Fruit fly (Drosophila melanogaster) whole organism, embryonic: ENCODE results near the gene Ugt36F1.

Experiments used
- Asciz ChIP-seq: fragments of 200-800 bp; sonication (Bioruptor generic); optimal IDR thresholded peaks from 2 replicates; lab custom pipeline; 2017; ENCODE audit warnings: missing biosample characterization, mild to moderate bottlenecking, missing genetic modification characterization, missing genetic modification reagents
- Atf-2 ChIP-seq: fragments of 200-800 bp; sonication (Bioruptor generic); optimal IDR thresholded peaks from 2 replicates; lab custom pipeline; 2016; ENCODE audit warnings: missing biosample characterization, missing genetic modification characterization
- Atf3 ChIP-seq: fragments of 200-800 bp; sonication (Bioruptor generic); optimal IDR thresholded peaks from 3 replicates; lab custom pipeline; 2016; ENCODE audit warnings: missing biosample characterization, missing genetic modification characterization
- B-H2 ChIP-seq: fragments of 200-800 bp; sonication (Bioruptor generic); optimal IDR thresholded peaks from 2 replicates; lab custom pipeline; 2018; ENCODE audit warnings: missing biosample characterization, mild to moderate bottlenecking, missing genetic modification characterization
- CG10147 ChIP-seq: fragments of 200-800 bp; sonication (Bioruptor generic); optimal IDR thresholded peaks from 2 replicates; lab custom pipeline; 2019; ENCODE audit warnings: missing biosample characterization, mild to moderate bottlenecking, missing genetic modification characterization, moderate library complexity
- CG10267 ChIP-seq: fragments of 200-800 bp; sonication (Bioruptor generic); optimal IDR thresholded peaks from 2 replicates; lab custom pipeline; 2018; ENCODE audit warnings: missing biosample characterization, mild to moderate bottlenecking, missing genetic modification characterization, moderate library complexity
- CG10959 ChIP-seq: fragments of 200-800 bp; sonication (Bioruptor generic); IDR thresholded peaks from 2 replicates; pipeline ENCODE4 v1.3.6; 2022; ENCODE audit warnings: missing biosample characterization, missing genetic modification characterization
- CG12236 ChIP-seq: fragments of 200-800 bp; sonication (Bioruptor generic); optimal IDR thresholded peaks from 2 replicates; lab custom pipeline; 2016; ENCODE audit warnings: missing biosample characterization, missing genetic modification characterization
- CG13123 ChIP-seq: fragments of 200-800 bp; sonication (Bioruptor generic); optimal IDR thresholded peaks from 2 replicates; lab custom pipeline; 2016; ENCODE audit warnings: missing biosample characterization, missing genetic modification characterization
- CG13424 ChIP-seq: fragments of 200-800 bp; sonication (Bioruptor generic); optimal IDR thresholded peaks from 2 replicates; lab custom pipeline; 2019; ENCODE audit warnings: missing biosample characterization, mild to moderate bottlenecking, missing genetic modification characterization, moderate library complexity
- CG15514 ChIP-seq: fragments of 200-800 bp; sonication (Bioruptor generic); optimal IDR thresholded peaks from 3 replicates; lab custom pipeline; 2017; ENCODE audit warnings: missing biosample characterization, missing genetic modification characterization, mild to moderate bottlenecking, moderate library complexity, missing genetic modification reagents
- CG1832 ChIP-seq: fragments of 200-800 bp; sonication (Bioruptor generic); optimal IDR thresholded peaks from 2 replicates; lab custom pipeline; 2017; ENCODE audit warnings: missing biosample characterization, mild to moderate bottlenecking, missing genetic modification characterization, inconsistent platforms
- CG2129 ChIP-seq: fragments of 200-800 bp; sonication (Bioruptor generic); IDR thresholded peaks from 2 replicates; pipeline ENCODE4 v1.3.6; 2022; ENCODE audit warnings: missing biosample characterization, missing genetic modification characterization; ENCODE audit not compliant: partially characterized antibody
- CG3407 ChIP-seq: fragments of 200-800 bp; sonication (Bioruptor generic); optimal IDR thresholded peaks from 2 replicates; lab custom pipeline; 2018; ENCODE audit warnings: missing biosample characterization, mild to moderate bottlenecking, missing genetic modification characterization
- CG4328 ChIP-seq: fragments of 200-800 bp; sonication (Bioruptor generic); optimal IDR thresholded peaks from 3 replicates; lab custom pipeline; 2017; ENCODE audit warnings: missing biosample characterization, missing genetic modification reagents, missing genetic modification characterization
- CG7556 ChIP-seq: fragments of 200-800 bp; sonication (Bioruptor generic); optimal IDR thresholded peaks from 2 replicates; lab custom pipeline; 2017; ENCODE audit warnings: missing biosample characterization, mild to moderate bottlenecking, missing genetic modification characterization
- CG7928 ChIP-seq: fragments of 200-800 bp; sonication (Bioruptor generic); optimal IDR thresholded peaks from 2 replicates; lab custom pipeline; 2017; ENCODE audit warnings: missing biosample characterization, mild to moderate bottlenecking, missing genetic modification characterization
- CG8290 ChIP-seq, 3 experiments: fragments of 200-800 bp; sonication (Bioruptor generic); optimal IDR thresholded peaks; 2 replicates each; lab custom pipeline; 2016 to 2019; ENCODE audit warnings: missing biosample characterization in 3 of 3, missing genetic modification characterization in 3 of 3, mild to moderate bottlenecking in 2 of 3, moderate library complexity in 1 of 3
- CG9437 ChIP-seq: fragments of 200-800 bp; sonication (Bioruptor generic); optimal IDR thresholded peaks from 2 replicates; lab custom pipeline; 2018; ENCODE audit warnings: missing biosample characterization, mild to moderate bottlenecking, missing genetic modification characterization
- CG9817 ChIP-seq: fragments of 200-800 bp; sonication (Bioruptor generic); optimal IDR thresholded peaks from 2 replicates; lab custom pipeline; 2018; ENCODE audit warnings: missing biosample characterization, mild to moderate bottlenecking, missing genetic modification characterization, moderate library complexity
- Doc3 ChIP-seq: fragments of 200-800 bp; sonication (Bioruptor generic); IDR thresholded peaks from 3 replicates; pipeline ENCODE4 v1.3.6; 2022; ENCODE audit warnings: missing biosample characterization, missing genetic modification characterization; ENCODE audit not compliant: partially characterized antibody
- E2f2 ChIP-seq: fragments of 200-800 bp; sonication (Bioruptor generic); IDR thresholded peaks from 2 replicates; pipeline ENCODE4 v1.3.6; 2022; ENCODE audit warnings: missing biosample characterization, missing genetic modification characterization
- Fer1 ChIP-seq: fragments of 200-800 bp; sonication (Bioruptor generic); optimal IDR thresholded peaks from 2 replicates; lab custom pipeline; 2017; ENCODE audit warnings: missing biosample characterization, mild to moderate bottlenecking, missing genetic modification characterization
- Fer3 ChIP-seq: fragments of 200-800 bp; sonication (Bioruptor generic); optimal IDR thresholded peaks from 2 replicates; lab custom pipeline; 2018; ENCODE audit warnings: missing biosample characterization, mild to moderate bottlenecking, missing genetic modification characterization, moderate library complexity
- GATAe ChIP-seq: fragments of 200-800 bp; sonication (Bioruptor generic); conservative IDR thresholded peaks from 2 replicates; pipeline ENCODE4 v1.3.6; 2022; ENCODE audit warnings: missing biosample characterization, missing genetic modification characterization
- Gsc ChIP-seq: fragments of 200-800 bp; sonication (Bioruptor generic); IDR thresholded peaks from 2 replicates; pipeline ENCODE4 v1.3.6; 2022; ENCODE audit warnings: missing biosample characterization, missing genetic modification characterization
- Max ChIP-seq: fragments of 200-800 bp; sonication (Bioruptor generic); optimal IDR thresholded peaks from 2 replicates; lab custom pipeline; 2016; ENCODE audit warnings: missing biosample characterization, mild to moderate bottlenecking, missing genetic modification characterization
- Med ChIP-seq: fragments of 200-800 bp; sonication (Bioruptor generic); peaks from one replicate; lab custom pipeline; 2016; ENCODE audit warnings: missing biosample characterization, missing genetic modification characterization, mild to moderate bottlenecking, inconsistent platforms, moderate library complexity
- Oli ChIP-seq: fragments of 200-800 bp; sonication (Bioruptor generic); optimal IDR thresholded peaks from 2 replicates; lab custom pipeline; 2018; ENCODE audit warnings: missing biosample characterization, mild to moderate bottlenecking, missing genetic modification characterization, moderate library complexity
- Ptx1 ChIP-seq: fragments of 200-800 bp; sonication (Bioruptor generic); IDR thresholded peaks from 2 replicates; pipeline ENCODE4 v1.3.6; 2022; ENCODE audit warnings: missing biosample characterization, missing genetic modification characterization
- TFAM ChIP-seq: fragments of 200-800 bp; sonication (Bioruptor generic); optimal IDR thresholded peaks from 2 replicates; lab custom pipeline; 2017; ENCODE audit warnings: missing biosample characterization, missing genetic modification characterization, inconsistent platforms
- Usf ChIP-seq: fragments of 200-800 bp; sonication (Bioruptor generic); optimal IDR thresholded peaks from 2 replicates; lab custom pipeline; 2017; ENCODE audit warnings: missing genotype, missing biosample characterization, missing genetic modification characterization
- ap ChIP-seq: fragments of 200-800 bp; sonication (Bioruptor generic); IDR thresholded peaks from 2 replicates; pipeline ENCODE4 v1.3.6; 2022; ENCODE audit warnings: missing biosample characterization, missing genetic modification characterization
- ara ChIP-seq: fragments of 200-800 bp; sonication (Bioruptor generic); IDR thresholded peaks from 2 replicates; pipeline ENCODE4 v1.3.6; 2022; ENCODE audit warnings: missing biosample characterization, missing genetic modification characterization
- bab2 ChIP-seq: fragments of 200-800 bp; sonication (Bioruptor generic); optimal IDR thresholded peaks from 2 replicates; lab custom pipeline; 2016; ENCODE audit warnings: missing biosample characterization, missing genetic modification characterization
- bsh ChIP-seq, 2 experiments: fragments of 200-800 bp; sonication (Bioruptor generic); optimal IDR thresholded peaks; 2 replicates each; lab custom pipeline; 2017 to 2018; ENCODE audit warnings: mild to moderate bottlenecking in 2 of 2, missing biosample characterization in 2 of 2, missing genetic modification characterization in 2 of 2, moderate library complexity in 1 of 2
- cad ChIP-seq: fragments of >200 bp; optimal IDR thresholded peaks from 2 replicates; lab custom pipeline; 2017; ENCODE audit warnings: missing biosample characterization, missing genetic modification characterization
- chm ChIP-seq: fragments of 200-800 bp; sonication (Bioruptor generic); IDR thresholded peaks from 2 replicates; pipeline ENCODE4 v1.3.6; 2022; ENCODE audit warnings: missing biosample characterization, missing genetic modification characterization
- ci ChIP-seq: fragments of 200-800 bp; sonication (Bioruptor generic); IDR thresholded peaks from 3 replicates; pipeline ENCODE4 v1.3.6; 2022; ENCODE audit warnings: missing biosample characterization, missing genetic modification characterization
- da ChIP-seq: fragments of 200-800 bp; sonication (Bioruptor generic); optimal IDR thresholded peaks from 2 replicates; lab custom pipeline; 2016; ENCODE audit warnings: missing biosample characterization, missing genetic modification characterization
- dimm ChIP-seq: fragments of 200-800 bp; sonication (Bioruptor generic); IDR thresholded peaks from 2 replicates; pipeline ENCODE4 v1.3.6; 2022; ENCODE audit warnings: missing biosample characterization, missing genetic modification characterization
- fd64A ChIP-seq: fragments of 200-800 bp; sonication (Bioruptor generic); optimal IDR thresholded peaks from 3 replicates; lab custom pipeline; 2018; ENCODE audit warnings: missing biosample characterization, mild to moderate bottlenecking, missing genetic modification characterization
- gem ChIP-seq: fragments of 200-800 bp; sonication (Bioruptor generic); optimal IDR thresholded peaks from 2 replicates; lab custom pipeline; 2019; ENCODE audit warnings: missing biosample characterization, mild to moderate bottlenecking, missing genetic modification characterization, moderate library complexity
- gsb ChIP-seq: fragments of 200-800 bp; sonication (Bioruptor generic); IDR thresholded peaks from 2 replicates; pipeline ENCODE4 v1.3.6; 2022; ENCODE audit warnings: missing biosample characterization, missing genetic modification characterization
- hkb ChIP-seq, 2 experiments: fragments of 200-800 bp in 1 of 2; fragments of >200 bp in 1 of 2; sonication (Bioruptor generic) in 1 of 2; IDR thresholded peaks in 1 of 2; optimal IDR thresholded peaks in 1 of 2; 2 replicates each; pipeline versions ENCODE4 v1.3.6 to Lab custom; 2017 to 2022; ENCODE audit warnings: missing biosample characterization in 1 of 2, missing genetic modification characterization in 1 of 2
- p53 ChIP-seq: fragments of 200-800 bp; sonication (Bioruptor generic); optimal IDR thresholded peaks from 2 replicates; lab custom pipeline; 2016; ENCODE audit warnings: missing biosample characterization, missing genetic modification characterization
- sob ChIP-seq: fragments of 200-800 bp; sonication (Bioruptor generic); IDR thresholded peaks from 2 replicates; pipeline ENCODE4 v1.3.6; 2022; ENCODE audit warnings: missing biosample characterization, missing genetic modification characterization
- sqz ChIP-seq: fragments of 200-800 bp; sonication (Bioruptor generic); optimal IDR thresholded peaks from 3 replicates; lab custom pipeline; 2018; ENCODE audit warnings: missing biosample characterization, mild to moderate bottlenecking, missing genetic modification characterization
- zen2 ChIP-seq: fragments of 200-800 bp; sonication (Bioruptor generic); IDR thresholded peaks from 3 replicates; pipeline ENCODE4 v1.3.6; 2022; ENCODE audit warnings: missing biosample characterization, missing genetic modification characterization; ENCODE audit not compliant: partially characterized antibody

The Ugt36F1 gene

DNA sequence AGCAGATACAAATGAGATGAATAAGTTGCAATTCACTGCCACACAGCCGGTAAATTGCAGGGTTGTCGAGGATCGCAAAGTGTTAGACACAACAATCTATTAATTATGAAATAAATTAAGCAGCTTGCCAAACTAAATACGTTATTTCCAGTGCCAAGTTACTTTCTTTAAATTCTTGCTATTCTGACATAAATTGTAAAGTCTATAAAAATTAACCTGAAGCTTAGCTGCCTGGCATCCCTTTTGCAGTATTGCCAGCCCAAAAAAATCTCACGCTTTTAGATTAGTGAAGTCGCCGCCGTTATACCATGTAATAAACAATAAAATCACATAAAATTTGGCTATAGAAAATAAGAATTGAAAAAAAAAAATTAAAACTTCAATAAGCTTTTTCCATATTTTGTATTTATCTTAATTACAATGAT, 38.5 kb downstream of the Ugt36F1 start (continued):
- TF ChIP-seq Asciz (GFP tag; lab: Kevin White, UChicago) = peak; percentile 86
- peak; percentile 81 for TF ChIP-seq CG10267 (tag; lab: Kevin White, UChicago)
- TF ChIP-seq CG7556 (GFP tag; lab: Kevin White, UChicago) = peak; percentile 88
- TF ChIP-seq CG3407 (GFP tag; lab: Kevin White, UChicago) = peak; percentile 82
- peak; percentile 81 for TF ChIP-seq Atf3
- peak; percentile 92 for TF ChIP-seq Fer1 (GFP tag; lab: Kevin White, UChicago)
- TF ChIP-seq gsb (GFP tag; lab: Robert Waterston, UW) = peak; percentile 82
- peak; percentile 83 for TF ChIP-seq CG10959 (GFP tag; lab: Robert Waterston, UW)
- peak; percentile 86 for TF ChIP-seq CG4328 (GFP tag; lab: Kevin White, UChicago)
- peak; percentile 80 for TF ChIP-seq Usf (GFP tag; lab: Kevin White, UChicago)
- peak; percentile 87 for TF ChIP-seq Atf-2 (GFP tag; lab: Kevin White, UChicago)
- peak; percentile 82 for TF ChIP-seq CG10147 (GFP tag; lab: Kevin White, UChicago)
- peak; percentile 33 for TF ChIP-seq p53 (GFP tag; lab: Kevin White, UChicago)
- TF ChIP-seq E2f2 (GFP tag; lab: Robert Waterston, UW) = peak; percentile 76
- peak; percentile 88 for TF ChIP-seq Ptx1 (GFP tag; lab: Robert Waterston, UW)
- peak; percentile 80 for TF ChIP-seq da
- peak; percentile 92 for TF ChIP-seq Fer3 (tag; lab: Kevin White, UChicago)
- peak; percentile 74 for TF ChIP-seq CG12236 (GFP tag; lab: Kevin White, UChicago)
- TF ChIP-seq CG7928 (GFP tag; lab: Kevin White, UChicago) = peak; percentile 72
- peak; percentile 73 for TF ChIP-seq CG9437 (GFP tag; lab: Kevin White, UChicago)
- peak; percentile 81 for TF ChIP-seq ap (GFP tag; lab: Robert Waterston, UW)
- peak; percentile 73 for TF ChIP-seq Gsc
- TF ChIP-seq dimm (GFP tag; lab: Robert Waterston, UW) = peak; percentile 45; the same call in 1 of the 2 replicates
- TF ChIP-seq Doc3 (GFP tag; lab: Robert Waterston, UW) = no peak
- TF ChIP-seq sqz (GFP tag; lab: Kevin White, UChicago) = peak; percentile 76
- peak; percentile 83 to 95 for TF ChIP-seq bsh (GFP tag; optimal IDR thresholded peaks at IDR 0.05; lab: Kevin White, UChicago)
- TF ChIP-seq CG1832 (GFP tag; lab: Kevin White, UChicago) = no peak
- peak; percentile 50 for TF ChIP-seq CG8290 (GFP tag; optimal IDR thresholded peaks at IDR 0.05; lab: Kevin White, UChicago)
- TF ChIP-seq CG8290 (tag; optimal IDR thresholded peaks at IDR 0.05; lab: Kevin White, UChicago) = peak; percentile 80 to 92
- peak; percentile 96 for TF ChIP-seq ci (GFP tag; lab: Robert Waterston, UW)
- TF ChIP-seq TFAM (GFP tag; lab: Kevin White, UChicago) = peak; percentile 27
- TF ChIP-seq ara (GFP tag; lab: Robert Waterston, UW) = peak; percentile 86
- TF ChIP-seq zen2 (GFP tag; lab: Robert Waterston, UW) = no peak
- no peak for TF ChIP-seq hkb (optimal IDR thresholded peaks at IDR 0.05; lab: Kevin White, UChicago)
- peak; percentile 92 for TF ChIP-seq hkb (GFP tag; IDR thresholded peaks at IDR 0.05; lab: Robert Waterston, UW)
- peak; percentile 96 for TF ChIP-seq gem (tag; lab: Kevin White, UChicago)
- peak; percentile 78 for TF ChIP-seq GATAe
- TF ChIP-seq CG13123 (GFP tag; lab: Kevin White, UChicago) = peak; percentile 64
- TF ChIP-seq CG15514 (GFP tag; lab: Kevin White, UChicago) = peak; percentile 89
- TF ChIP-seq CG2129 (GFP tag; lab: Robert Waterston, UW) = no peak
- TF ChIP-seq bab2 (GFP tag; lab: Kevin White, UChicago) = peak; percentile 93
- TF ChIP-seq sob (GFP tag; lab: Robert Waterston, UW) = peak; percentile 90
- no peak for TF ChIP-seq cad (GFP tag; lab: Kevin White, UChicago)
- peak; percentile 76 for TF ChIP-seq fd64A
- peak; percentile 93 for TF ChIP-seq Oli (tag; lab: Kevin White, UChicago)
- peak; percentile 95 for TF ChIP-seq CG9817
- TF ChIP-seq B-H2 (GFP tag; lab: Kevin White, UChicago) = peak; percentile 92
- TF ChIP-seq Med (GFP tag; lab: Kevin White, UChicago) = peak; percentile 97
- TF ChIP-seq CG13424 (tag; lab: Kevin White, UChicago) = peak; percentile 96
- TF ChIP-seq Max (GFP tag; lab: Kevin White, UChicago) = peak; percentile 59
- TF ChIP-seq chm (GFP tag; lab: Robert Waterston, UW) = peak; percentile 92
